Fruit fly (Drosophila melanogaster) whole organism, larva: Measurements from ENCODE around the gene Kebab.

Experiments used
- noc ChIP-seq: fragments of 200-800 bp; sonication (Bioruptor generic); optimal IDR thresholded peaks from 3 replicates; lab custom pipeline; 2019; ENCODE audit warnings: missing biosample characterization, mild to moderate bottlenecking, missing genetic modification characterization, moderate library complexity

Kebab gene

dm6 chr2L:2038253-2038955 lies 6.9 kb upstream of the Kebab start:
- no peak for TF ChIP-seq noc (tag; lab: Kevin White, UChicago)

DNA sequence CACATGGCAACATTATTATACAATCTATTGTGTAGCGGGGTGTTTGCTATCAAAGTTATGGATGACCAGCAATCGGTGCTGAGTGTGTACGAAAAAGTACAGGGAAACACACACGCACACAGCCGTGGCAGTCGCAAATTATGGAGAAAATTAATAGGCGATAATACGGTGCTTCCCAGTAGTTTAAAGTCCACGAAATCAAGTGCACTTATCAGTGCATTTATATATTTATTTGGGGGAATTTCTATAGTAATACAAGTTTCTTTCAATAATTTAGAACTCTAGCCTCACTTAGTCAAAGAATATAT lies 6.4 kb upstream of the Kebab start:
- TF ChIP-seq noc (tag; lab: Kevin White, UChicago) = no peak

- no peak for TF ChIP-seq noc (tag; lab: Kevin White, UChicago)
These were observed 5.8 kb upstream of the Kebab start for dm6 chr2L:2039458-2039857.

dm6 chr2L:2042072-2042471 lies 3.2 kb upstream of the Kebab start:
- TF ChIP-seq noc (tag; lab: Kevin White, UChicago) = no peak

- TF ChIP-seq noc (tag; lab: Kevin White, UChicago) = no peak
These were observed 468 bp upstream of the Kebab start for dm6 chr2L:2044826-2045225.

- TF ChIP-seq noc (tag; lab: Kevin White, UChicago) = no peak
These were observed 9.0 kb downstream of the Kebab start, which contains the start of gene Or22c for dm6 chr2L:2054289-2054688. Gene Or22c (plus strand): TSS chr2L:2054589.

- no peak for TF ChIP-seq noc (tag; lab: Kevin White, UChicago)
These were observed 27.7 kb downstream of the Kebab start for dm6 chr2L:2072970-2073369.

DNA sequence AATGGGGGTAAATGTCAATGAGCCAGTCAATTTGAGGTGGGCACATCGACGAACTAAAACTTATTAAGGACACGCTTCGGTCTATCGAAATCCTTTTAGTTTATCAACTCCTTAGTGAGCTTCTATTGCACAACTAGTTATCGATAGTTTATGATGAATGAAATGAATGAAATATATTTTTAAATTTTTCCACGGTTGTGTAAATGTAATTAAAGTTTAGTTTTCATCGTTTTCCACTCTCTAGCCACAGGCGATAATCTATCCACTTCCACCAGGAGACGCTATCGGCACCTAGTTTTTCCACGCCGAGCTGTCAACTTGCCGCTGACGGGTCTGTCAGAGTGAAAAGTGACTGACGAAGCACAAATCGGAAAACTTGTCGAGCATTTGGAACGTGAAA lies 34.3 kb downstream of the Kebab start, which contains the start of gene CG12674:
TSS of gene CG12674 (plus strand) at position 301 of the 400 bp plus-strand sequence.
- TF ChIP-seq noc (tag; lab: Kevin White, UChicago) = no peak

DNA sequence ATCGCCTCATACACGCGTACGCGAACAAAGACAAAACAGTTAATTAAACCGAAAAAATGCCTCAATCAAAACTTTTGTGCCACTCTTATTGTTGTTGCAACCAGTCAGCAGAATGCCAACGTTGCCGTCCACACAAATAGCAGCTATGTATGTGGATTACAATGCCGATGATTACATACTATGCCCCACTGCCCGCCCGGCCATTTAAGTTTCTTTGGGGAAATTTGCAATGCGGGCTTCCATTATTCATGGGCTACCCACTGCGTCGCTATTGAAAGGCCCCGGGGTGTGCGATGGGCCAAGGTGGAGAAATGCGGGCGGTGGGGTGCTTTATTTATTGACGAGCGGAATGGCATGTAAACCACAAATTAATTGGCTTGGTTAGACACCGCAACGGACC lies 39.1 kb downstream of the Kebab start:
- TF ChIP-seq noc (tag; lab: Kevin White, UChicago) = no peak

DNA sequence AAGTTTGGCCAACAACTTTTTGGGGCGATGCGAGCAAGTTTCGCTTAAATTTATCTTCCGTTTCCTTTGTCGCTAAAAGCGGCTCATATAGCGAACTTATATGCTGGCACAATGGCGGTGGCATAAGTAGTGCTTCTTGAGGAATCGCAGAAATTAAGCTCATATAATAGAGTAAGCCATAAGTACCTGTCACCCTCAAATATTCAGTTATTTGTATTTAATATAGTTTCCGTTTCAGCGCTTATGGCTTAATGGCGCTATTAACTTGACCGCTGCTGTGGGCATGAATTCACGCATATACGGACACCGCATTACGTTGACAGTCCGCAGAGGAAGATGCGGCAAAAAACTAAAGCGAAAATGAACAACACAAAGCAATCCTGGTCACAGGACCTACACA lies 44.9 kb downstream of the Kebab start:
- TF ChIP-seq noc (tag; lab: Kevin White, UChicago) = no peak
